Worm (Caenorhabditis elegans) whole organism, L4 larva: ENCODE measurements around the gene ugt-15.

ENCODE experiments used
- ZK546.5 ChIP-seq, 2 experiments: sonication (generic microtip); optimal IDR thresholded peaks; 2 replicates each; lab custom pipeline; 2017; ENCODE audit warnings: missing biosample characterization in 2 of 2, missing genetic modification characterization in 2 of 2
- ceh-20 ChIP-seq: fragments of 200-800 bp; sonication (Bioruptor generic); IDR thresholded peaks from 2 replicates; pipeline ENCODE4 v1.3.6; 2022; ENCODE audit warnings: missing genetic modification reagents, missing genetic modification characterization, missing compliant biosample characterization
- ceh-28 ChIP-seq: fragments of 150-350 bp; optimal IDR thresholded peaks from 2 replicates; lab custom pipeline; 2014; ENCODE audit warnings: missing biosample characterization, missing genetic modification reagents, missing genetic modification characterization
- daf-19 ChIP-seq: fragments of 200-800 bp; sonication (Bioruptor generic); conservative IDR thresholded peaks from 2 replicates; pipeline ENCODE4 v1.3.6; 2022; ENCODE audit warnings: missing genetic modification characterization, missing compliant biosample characterization
- fkh-10 ChIP-seq: fragments of 150-350 bp; optimal IDR thresholded peaks from 2 replicates; lab custom pipeline; 2014; ENCODE audit warnings: missing biosample characterization, missing genetic modification reagents, missing genetic modification characterization
- fos-1 ChIP-seq: fragments of 150-350 bp; optimal IDR thresholded peaks from 2 replicates; lab custom pipeline; 2014; ENCODE audit warnings: missing biosample characterization, missing genetic modification characterization
- hmg-1.1 ChIP-seq: fragments of 200-800 bp; sonication (Bioruptor generic); IDR thresholded peaks from 2 replicates; pipeline ENCODE4 v1.3.6; 2022; ENCODE audit warnings: missing genetic modification reagents, missing genetic modification characterization, missing compliant biosample characterization
- mdl-1 ChIP-seq, 2 experiments: fragments of 150-350 bp in 1 of 2; sonication (generic microtip) in 1 of 2; optimal IDR thresholded peaks; 2 replicates each; lab custom pipeline; 2014 to 2017; ENCODE audit warnings: missing biosample characterization in 2 of 2, missing genetic modification characterization in 2 of 2
- mep-1 ChIP-seq: fragments of 150-350 bp; sonication (generic microtip); optimal IDR thresholded peaks from 3 replicates; lab custom pipeline; 2014; ENCODE audit warnings: missing biosample characterization, missing genetic modification characterization
- mxl-3 ChIP-seq: fragments of 200-800 bp; sonication (Bioruptor generic); optimal IDR thresholded peaks from 2 replicates; lab custom pipeline; 2018; ENCODE audit warnings: mild to moderate bottlenecking, missing genetic modification characterization, missing compliant biosample characterization
- nhr-76 ChIP-seq: fragments of 150-350 bp; optimal IDR thresholded peaks from 2 replicates; lab custom pipeline; 2014; ENCODE audit warnings: missing biosample characterization, missing genetic modification characterization
- pha-4 ChIP-seq, 2 experiments: fragments of 150-350 bp in 1 of 2; fragments of 200-800 bp in 1 of 2; sonication (Bioruptor generic) in 1 of 2; IDR thresholded peaks in 1 of 2; optimal IDR thresholded peaks in 1 of 2; 2 replicates each; pipeline versions ENCODE4 v1.3.6 to Lab custom; 2014 to 2022; ENCODE audit warnings: missing genetic modification characterization in 2 of 2, missing genetic modification reagents in 2 of 2, missing biosample characterization in 1 of 2, missing compliant biosample characterization in 1 of 2
- zip-2 ChIP-seq: fragments of 150-350 bp; optimal IDR thresholded peaks from 2 replicates; lab custom pipeline; 2014; ENCODE audit warnings: missing biosample characterization, missing genetic modification characterization

DNA sequence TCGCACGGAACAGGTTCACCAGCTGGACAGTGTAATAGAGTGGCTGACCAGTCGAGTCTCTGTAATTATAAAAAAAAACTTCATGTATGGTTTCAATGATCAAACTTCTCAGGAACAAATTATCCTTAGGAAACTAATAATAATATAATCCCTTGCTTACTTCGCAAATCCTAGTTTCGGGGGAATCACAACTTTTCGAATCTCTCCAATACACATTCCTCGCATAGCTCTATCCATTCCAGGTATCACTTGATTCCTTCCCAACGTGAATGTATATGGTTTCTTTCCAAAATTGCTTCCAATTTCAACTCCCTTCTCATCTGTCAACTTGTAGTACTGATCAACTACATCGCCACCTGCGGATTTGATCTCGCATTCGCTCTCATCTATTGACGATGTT, 41.0 kb upstream of the ugt-15 start:
- TF ChIP-seq hmg-1.1 (GFP tag; lab: Robert Waterston, UW) (no peak), daf-19 (no peak), mep-1 (no peak), ceh-20 (GFP tag; lab: Robert Waterston, UW) (no peak), zip-2 (tag; lab: Kevin White, UChicago) (no peak), mxl-3 (GFP tag; lab: Kevin White, UChicago) (no peak), fos-1 (tag; lab: Kevin White, UChicago) (no peak), mdl-1 (tag; optimal IDR thresholded peaks at IDR 0.05; lab: Kevin White, UChicago) (no peak), ceh-28 (tag; lab: Kevin White, UChicago) (no peak), fkh-10 (no peak), pha-4 (GFP tag; IDR thresholded peaks at IDR 0.05; lab: Robert Waterston, UW) (no peak), pha-4 (tag; optimal IDR thresholded peaks at IDR 0.05; lab: Kevin White, UChicago) (no peak), ZK546.5 (tag; optimal IDR thresholded peaks at IDR 0.05; lab: Kevin White, UChicago) (no peak), nhr-76 (tag; lab: Kevin White, UChicago) (no peak)
